Fruit fly (Drosophila melanogaster) whole organism, embryonic: Measurements from ENCODE around the gene dar1.

Experiments used
- Aef1 ChIP-seq: fragments of 200-800 bp; sonication (Bioruptor generic); IDR thresholded peaks from 3 replicates; pipeline ENCODE4 v1.3.6; 2022; ENCODE audit warnings: missing biosample characterization, missing genetic modification characterization
- Bteb2 ChIP-seq: fragments of 200-800 bp; sonication (Bioruptor generic); optimal IDR thresholded peaks from 2 replicates; lab custom pipeline; 2016; ENCODE audit warnings: missing biosample characterization, missing genetic modification characterization
- CG10147 ChIP-seq: fragments of 200-800 bp; sonication (Bioruptor generic); optimal IDR thresholded peaks from 2 replicates; lab custom pipeline; 2019; ENCODE audit warnings: missing biosample characterization, mild to moderate bottlenecking, missing genetic modification characterization, moderate library complexity
- CG10654 ChIP-seq: fragments of 200-800 bp; sonication (Bioruptor generic); optimal IDR thresholded peaks from 2 replicates; lab custom pipeline; 2016; ENCODE audit warnings: missing biosample characterization, missing genetic modification characterization
- CG10959 ChIP-seq: fragments of 200-800 bp; sonication (Bioruptor generic); IDR thresholded peaks from 2 replicates; pipeline ENCODE4 v1.3.6; 2022; ENCODE audit warnings: missing biosample characterization, missing genetic modification characterization
- CG11085 ChIP-seq: fragments of 200-800 bp; sonication (Bioruptor generic); IDR thresholded peaks from 2 replicates; pipeline ENCODE4 v1.3.6; 2022; ENCODE audit warnings: missing biosample characterization, missing genetic modification characterization
- CG11398 ChIP-seq: fragments of 200-800 bp; sonication (Bioruptor generic); optimal IDR thresholded peaks from 2 replicates; lab custom pipeline; 2016; ENCODE audit warnings: missing biosample characterization, missing genetic modification characterization
- CG12769 ChIP-seq: fragments of 200-800 bp; sonication (Bioruptor generic); optimal IDR thresholded peaks from 2 replicates; lab custom pipeline; 2019; ENCODE audit warnings: missing biosample characterization, mild to moderate bottlenecking, missing genetic modification characterization, moderate library complexity
- CG13624 ChIP-seq: fragments of 200-800 bp; sonication (Bioruptor generic); optimal IDR thresholded peaks from 2 replicates; lab custom pipeline; 2016; ENCODE audit warnings: missing biosample characterization, missing genetic modification characterization
- CG13894 ChIP-seq: fragments of 200-800 bp; sonication (Bioruptor generic); optimal IDR thresholded peaks from 3 replicates; lab custom pipeline; 2018; ENCODE audit warnings: missing biosample characterization, mild to moderate bottlenecking, missing genetic modification characterization, moderate library complexity
- CG15011 ChIP-seq: fragments of 200-800 bp; sonication (Bioruptor generic); optimal IDR thresholded peaks from 3 replicates; lab custom pipeline; 2018; ENCODE audit warnings: missing biosample characterization, mild to moderate bottlenecking, missing genetic modification characterization
- CG1602 ChIP-seq: fragments of 200-800 bp; sonication (Bioruptor generic); optimal IDR thresholded peaks from 3 replicates; lab custom pipeline; 2016; ENCODE audit warnings: missing biosample characterization, missing genetic modification characterization
- CG17328 ChIP-seq: fragments of 200-800 bp; sonication (Bioruptor generic); IDR thresholded peaks from 2 replicates; pipeline ENCODE4 v1.3.6; 2022; ENCODE audit warnings: missing biosample characterization, missing genetic modification characterization
- CG17568 ChIP-seq: fragments of 200-800 bp; sonication (Bioruptor generic); optimal IDR thresholded peaks from 2 replicates; lab custom pipeline; 2018; ENCODE audit warnings: missing biosample characterization, mild to moderate bottlenecking, missing genetic modification characterization, moderate library complexity
- CG2199 ChIP-seq: fragments of 200-800 bp; sonication (Bioruptor generic); IDR thresholded peaks from 3 replicates; pipeline ENCODE4 v1.3.6; 2022; ENCODE audit warnings: missing biosample characterization, missing genetic modification characterization
- CG2202 ChIP-seq: fragments of 200-800 bp; sonication (Bioruptor generic); optimal IDR thresholded peaks from 2 replicates; lab custom pipeline; 2018; ENCODE audit warnings: missing biosample characterization, mild to moderate bottlenecking, missing genetic modification characterization
- CG30431 ChIP-seq: fragments of 200-800 bp; sonication (Bioruptor generic); optimal IDR thresholded peaks from 2 replicates; lab custom pipeline; 2017; ENCODE audit warnings: missing biosample characterization, missing genetic modification characterization
- CG32532 ChIP-seq: fragments of 200-800 bp; sonication (Bioruptor generic); IDR thresholded peaks from 2 replicates; pipeline ENCODE4 v1.3.6; 2022; ENCODE audit warnings: missing biosample characterization, missing genetic modification characterization
- CG33557 ChIP-seq: fragments of 200-800 bp; sonication (Bioruptor generic); optimal IDR thresholded peaks from 2 replicates; lab custom pipeline; 2019; ENCODE audit warnings: missing biosample characterization, mild to moderate bottlenecking, missing genetic modification characterization, moderate library complexity
- CG3407 ChIP-seq: fragments of 200-800 bp; sonication (Bioruptor generic); optimal IDR thresholded peaks from 2 replicates; lab custom pipeline; 2018; ENCODE audit warnings: missing biosample characterization, mild to moderate bottlenecking, missing genetic modification characterization
- CG34422 ChIP-seq: fragments of 200-800 bp; sonication (Bioruptor generic); IDR thresholded peaks from 3 replicates; pipeline ENCODE4 v1.3.6; 2022; ENCODE audit warnings: missing biosample characterization, missing genetic modification characterization
- CG7556 ChIP-seq: fragments of 200-800 bp; sonication (Bioruptor generic); optimal IDR thresholded peaks from 2 replicates; lab custom pipeline; 2017; ENCODE audit warnings: missing biosample characterization, mild to moderate bottlenecking, missing genetic modification characterization
- CG9727 ChIP-seq: fragments of 200-800 bp; sonication (Bioruptor generic); optimal IDR thresholded peaks from 3 replicates; lab custom pipeline; 2017; ENCODE audit warnings: missing biosample characterization, mild to moderate bottlenecking, missing genetic modification characterization
- Dad ChIP-seq: fragments of 200-800 bp; sonication (Bioruptor generic); optimal IDR thresholded peaks from 3 replicates; lab custom pipeline; 2016; ENCODE audit warnings: missing biosample characterization, missing genetic modification characterization
- Doc2 ChIP-seq: fragments of 200-800 bp; sonication (Bioruptor generic); IDR thresholded peaks from 2 replicates; pipeline ENCODE4 v1.3.6; 2022; ENCODE audit warnings: missing biosample characterization, missing genetic modification characterization
- Fer1 ChIP-seq: fragments of 200-800 bp; sonication (Bioruptor generic); optimal IDR thresholded peaks from 2 replicates; lab custom pipeline; 2017; ENCODE audit warnings: missing biosample characterization, mild to moderate bottlenecking, missing genetic modification characterization
- Mrtf ChIP-seq: fragments of 200-800 bp; sonication (Bioruptor generic); IDR thresholded peaks from 3 replicates; pipeline ENCODE4 v1.3.6; 2022; ENCODE audit warnings: missing biosample characterization, missing genetic modification characterization
- NC2α ChIP-seq: fragments of 200-800 bp; sonication (Bioruptor generic); optimal IDR thresholded peaks from 2 replicates; lab custom pipeline; 2016; ENCODE audit warnings: missing biosample characterization, missing genetic modification characterization
- NfI ChIP-seq: fragments of 200-800 bp; sonication (Bioruptor generic); optimal IDR thresholded peaks from 3 replicates; lab custom pipeline; 2018; ENCODE audit warnings: missing biosample characterization, mild to moderate bottlenecking, missing genetic modification characterization, moderate library complexity
- Usf ChIP-seq: fragments of 200-800 bp; sonication (Bioruptor generic); optimal IDR thresholded peaks from 2 replicates; lab custom pipeline; 2017; ENCODE audit warnings: missing genotype, missing biosample characterization, missing genetic modification characterization
- ap ChIP-seq: fragments of 200-800 bp; sonication (Bioruptor generic); IDR thresholded peaks from 2 replicates; pipeline ENCODE4 v1.3.6; 2022; ENCODE audit warnings: missing biosample characterization, missing genetic modification characterization
- ase ChIP-seq: fragments of 200-800 bp; sonication (Bioruptor generic); IDR thresholded peaks from 3 replicates; pipeline ENCODE4 v1.3.6; 2022; ENCODE audit warnings: missing biosample characterization, missing genetic modification characterization
- cad ChIP-seq: fragments of >200 bp; optimal IDR thresholded peaks from 2 replicates; lab custom pipeline; 2017; ENCODE audit warnings: missing biosample characterization, missing genetic modification characterization
- cas ChIP-seq: fragments of 200-800 bp; sonication (Bioruptor generic); IDR thresholded peaks from 2 replicates; pipeline ENCODE4 v1.3.6; 2022; ENCODE audit warnings: missing biosample characterization, missing genetic modification characterization
- cato ChIP-seq: fragments of 200-800 bp; sonication (Bioruptor generic); optimal IDR thresholded peaks from 2 replicates; lab custom pipeline; 2016; ENCODE audit warnings: missing biosample characterization, missing genetic modification characterization, borderline replicate concordance
- chinmo ChIP-seq: fragments of 200-800 bp; sonication (Bioruptor generic); IDR thresholded peaks from 4 replicates; pipeline ENCODE4 v1.3.6; 2022; ENCODE audit warnings: missing biosample characterization, missing genetic modification characterization; ENCODE audit not compliant: partially characterized antibody
- dm ChIP-seq: fragments of 200-800 bp; sonication (Bioruptor generic); optimal IDR thresholded peaks from 3 replicates; lab custom pipeline; 2016; ENCODE audit warnings: missing biosample characterization, missing genetic modification characterization
- dysf ChIP-seq: fragments of 200-800 bp; sonication (Bioruptor generic); IDR thresholded peaks from 3 replicates; pipeline ENCODE4 v1.3.6; 2022; ENCODE audit warnings: missing biosample characterization, missing genetic modification characterization
- ewg ChIP-seq: fragments of 200-800 bp; sonication (Bioruptor generic); optimal IDR thresholded peaks from 3 replicates; lab custom pipeline; 2017; ENCODE audit warnings: mild to moderate bottlenecking, missing biosample characterization, missing genetic modification reagents, missing genetic modification characterization
- fd102C ChIP-seq: fragments of 200-800 bp; sonication (Bioruptor generic); optimal IDR thresholded peaks from 2 replicates; lab custom pipeline; 2018; ENCODE audit warnings: missing biosample characterization, mild to moderate bottlenecking, missing genetic modification characterization, moderate library complexity
- fu2 ChIP-seq: fragments of 200-800 bp; sonication (Bioruptor generic); optimal IDR thresholded peaks from 2 replicates; lab custom pipeline; 2016; ENCODE audit warnings: missing biosample characterization, missing genetic modification characterization
- gfzf ChIP-seq: fragments of 200-800 bp; sonication (Bioruptor generic); optimal IDR thresholded peaks from 2 replicates; lab custom pipeline; 2016; ENCODE audit warnings: missing biosample characterization, mild to moderate bottlenecking, missing genetic modification characterization, moderate library complexity
- jumu ChIP-seq: fragments of 200-800 bp; sonication (Bioruptor generic); optimal IDR thresholded peaks from 3 replicates; lab custom pipeline; 2016; ENCODE audit warnings: missing biosample characterization, missing genetic modification characterization
- lov ChIP-seq, 2 experiments: fragments of 200-800 bp in 1 of 2; fragments of >200 bp in 1 of 2; sonication (Bioruptor generic) in 1 of 2; IDR thresholded peaks in 1 of 2; optimal IDR thresholded peaks in 1 of 2; 2 replicates in 1 of 2; 3 replicates in 1 of 2; pipeline versions ENCODE4 v1.3.6 to Lab custom; 2017 to 2022; ENCODE audit warnings: missing biosample characterization in 1 of 2, missing genetic modification characterization in 1 of 2
- nom ChIP-seq: fragments of 200-800 bp; sonication (Bioruptor generic); optimal IDR thresholded peaks from 2 replicates; lab custom pipeline; 2017; ENCODE audit warnings: missing biosample characterization, missing genetic modification characterization, mild to moderate bottlenecking, moderate library complexity, missing genetic modification reagents
- odd ChIP-seq: fragments of 200-800 bp; sonication (Bioruptor generic); optimal IDR thresholded peaks from 2 replicates; lab custom pipeline; 2017; ENCODE audit warnings: missing biosample characterization, mild to moderate bottlenecking, missing genetic modification characterization
- onecut ChIP-seq: fragments of 200-800 bp; sonication (Bioruptor generic); IDR thresholded peaks from 2 replicates; pipeline ENCODE4 v1.3.6; 2022; ENCODE audit warnings: missing biosample characterization, missing genetic modification characterization
- pb ChIP-seq: fragments of 200-800 bp; sonication (Bioruptor generic); optimal IDR thresholded peaks from 3 replicates; lab custom pipeline; 2016; ENCODE audit warnings: missing biosample characterization, missing genetic modification characterization
- sqz ChIP-seq: fragments of 200-800 bp; sonication (Bioruptor generic); optimal IDR thresholded peaks from 3 replicates; lab custom pipeline; 2018; ENCODE audit warnings: missing biosample characterization, mild to moderate bottlenecking, missing genetic modification characterization
- unc-4 ChIP-seq: fragments of 200-800 bp; sonication (Bioruptor generic); IDR thresholded peaks from 2 replicates; pipeline ENCODE4 v1.3.6; 2022; ENCODE audit warnings: missing biosample characterization, missing genetic modification characterization; ENCODE audit not compliant: partially characterized antibody
- wdn ChIP-seq: fragments of 200-800 bp; sonication (Bioruptor generic); IDR thresholded peaks from 2 replicates; pipeline ENCODE4 v1.3.6; 2022; ENCODE audit warnings: missing biosample characterization, missing genetic modification characterization

Gene dar1

dm6 chr3L:3616344-3616743 is 9.8 kb upstream of the dar1 start (continued):
- TF ChIP-seq wdn (peak; percentile 64; the same call in 1 of the 2 replicates), Dad (GFP tag; lab: Kevin White, UChicago) (peak; percentile 64), unc-4 (peak; percentile 26; the same call in 1 of the 2 replicates), gfzf (GFP tag; lab: Kevin White, UChicago) (no peak), Mrtf (GFP tag; lab: Robert Waterston, UW) (peak; percentile 84), CG10654 (GFP tag; lab: Kevin White, UChicago) (peak; percentile 72), Doc2 (no peak), CG2202 (peak; percentile 11), CG11398 (peak; percentile 45), CG17568 (GFP tag; lab: Kevin White, UChicago) (peak; percentile 35), CG1602 (peak; percentile 83), CG13624 (GFP tag; lab: Kevin White, UChicago) (peak; percentile 75), CG13894 (tag; lab: Kevin White, UChicago) (peak; percentile 72), CG17328 (GFP tag; lab: Robert Waterston, UW) (peak; percentile 73), CG7556 (GFP tag; lab: Kevin White, UChicago) (peak; percentile 50), Usf (GFP tag; lab: Kevin White, UChicago) (peak; percentile 62), CG3407 (GFP tag; lab: Kevin White, UChicago) (peak; percentile 54), ewg (peak; percentile 48), dysf (GFP tag; lab: Robert Waterston, UW) (peak; percentile 87), odd (GFP tag; lab: Kevin White, UChicago) (peak; percentile 6), CG34422 (GFP tag; lab: Robert Waterston, UW) (peak; percentile 86), jumu (GFP tag; lab: Kevin White, UChicago) (peak; percentile 67), ase (GFP tag; lab: Robert Waterston, UW) (peak; percentile 89), CG30431 (GFP tag; lab: Kevin White, UChicago) (peak; percentile 57), NC2α (GFP tag; lab: Kevin White, UChicago) (peak; percentile 58), CG33557 (GFP tag; lab: Kevin White, UChicago) (peak; percentile 45), Aef1 (peak; percentile 76; the same call in 2 of the 3 replicates), cas (GFP tag; lab: Robert Waterston, UW) (no peak), chinmo (GFP tag; lab: Robert Waterston, UW) (no peak), NfI (GFP tag; lab: Kevin White, UChicago) (peak; percentile 84), Fer1 (GFP tag; lab: Kevin White, UChicago) (peak; percentile 69), pb (GFP tag; lab: Kevin White, UChicago) (peak; percentile 52), cad (GFP tag; lab: Kevin White, UChicago) (no peak), fd102C (peak; percentile 61), CG15011 (peak; percentile 20), CG32532 (peak; percentile 95), Bteb2 (GFP tag; lab: Kevin White, UChicago) (peak; percentile 38), sqz (GFP tag; lab: Kevin White, UChicago) (no peak), lov (optimal IDR thresholded peaks at IDR 0.05; lab: Kevin White, UChicago) (no peak), lov (GFP tag; IDR thresholded peaks at IDR 0.05; lab: Robert Waterston, UW) (peak; percentile 70), CG12769 (tag; lab: Kevin White, UChicago) (peak; percentile 67), CG11085 (GFP tag; lab: Robert Waterston, UW) (peak; percentile 81), onecut (peak; percentile 77), CG10959 (GFP tag; lab: Robert Waterston, UW) (peak; percentile 85), ap (no peak), dm (GFP tag; lab: Kevin White, UChicago) (peak; percentile 22), cato (peak; percentile 45), CG9727 (GFP tag; lab: Kevin White, UChicago) (peak; percentile 69), fu2 (GFP tag; lab: Kevin White, UChicago) (peak; percentile 69), CG10147 (GFP tag; lab: Kevin White, UChicago) (peak; percentile 12), CG2199 (no peak; the same call in 2 of the 3 replicates), nom (GFP tag; lab: Kevin White, UChicago) (no peak)
